Worm (Caenorhabditis elegans) whole organism, young adult: ENCODE measurements around the gene Y116A8C.23.

Source experiments
- B0035.1 ChIP-seq: sonication (generic microtip); optimal IDR thresholded peaks from 2 replicates; lab custom pipeline; 2016; ENCODE audit warnings: missing genetic modification characterization, mild to moderate bottlenecking, missing compliant biosample characterization, missing genotype, missing genetic modification reagents
- B0261.1 ChIP-seq: sonication (generic microtip); optimal IDR thresholded peaks from 2 replicates; lab custom pipeline; 2016; ENCODE audit warnings: mild to moderate bottlenecking, missing genetic modification characterization, moderate library complexity, missing compliant biosample characterization
- B0336.3 ChIP-seq: fragments of 200-800 bp; sonication (Bioruptor generic); IDR thresholded peaks from 2 replicates; pipeline ENCODE4 v1.3.6; 2022; ENCODE audit warnings: missing genetic modification characterization, missing compliant biosample characterization
- C06A6.2 ChIP-seq: fragments of 200-800 bp; sonication (Bioruptor generic); conservative IDR thresholded peaks from 2 replicates; pipeline ENCODE4 v1.3.6; 2022; ENCODE audit warnings: missing genetic modification characterization, missing compliant biosample characterization
- D2030.7 ChIP-seq: fragments of 200-800 bp; sonication (Bioruptor generic); IDR thresholded peaks from 2 replicates; pipeline ENCODE4 v1.3.6; 2022; ENCODE audit warnings: missing genetic modification reagents, missing genetic modification characterization, missing compliant biosample characterization
- F33H1.4 ChIP-seq: fragments of 200-800 bp; sonication (Bioruptor generic); IDR thresholded peaks from 2 replicates; pipeline ENCODE4 v1.3.6; 2022; ENCODE audit warnings: missing genetic modification reagents, missing genetic modification characterization, missing compliant biosample characterization
- F49E8.2 ChIP-seq: sonication (generic microtip); optimal IDR thresholded peaks from 3 replicates; lab custom pipeline; 2017; ENCODE audit warnings: missing genetic modification characterization, mild to moderate bottlenecking, missing compliant biosample characterization, antibody characterized with exemption, moderate library complexity; ENCODE audit not compliant: insufficient read depth
- F52B5.7 ChIP-seq: sonication (generic microtip); optimal IDR thresholded peaks from 2 replicates; lab custom pipeline; 2016; ENCODE audit warnings: mild to moderate bottlenecking, missing genetic modification characterization, missing compliant biosample characterization
- F55B11.4 ChIP-seq: sonication (generic microtip); optimal IDR thresholded peaks from 2 replicates; lab custom pipeline; 2016; ENCODE audit warnings: missing compliant biosample characterization, missing genetic modification characterization, borderline replicate concordance; ENCODE audit not compliant: insufficient read depth
- K11D2.4 ChIP-seq: fragments of 200-800 bp; sonication (Bioruptor generic); IDR thresholded peaks from 2 replicates; pipeline ENCODE4 v1.3.6; 2022; ENCODE audit warnings: missing genetic modification reagents, missing genetic modification characterization, missing compliant biosample characterization
- Y53G8AR.9 ChIP-seq: fragments of 200-800 bp; sonication (Bioruptor generic); conservative IDR thresholded peaks from 2 replicates; pipeline ENCODE4 v1.3.6; 2022; ENCODE audit warnings: missing genetic modification reagents, missing genetic modification characterization, missing compliant biosample characterization
- Y67H2A.10 ChIP-seq: fragments of 200-800 bp; sonication (Bioruptor generic); conservative IDR thresholded peaks from 2 replicates; pipeline ENCODE4 v1.3.6; 2022; ENCODE audit warnings: missing genetic modification reagents, missing genetic modification characterization, missing compliant biosample characterization
- aptf-2 ChIP-seq: fragments of 200-800 bp; sonication (Bioruptor generic); conservative IDR thresholded peaks from 2 replicates; pipeline ENCODE4 v1.3.6; 2022; ENCODE audit warnings: missing genetic modification reagents, missing genetic modification characterization, missing compliant biosample characterization
- attf-5 ChIP-seq: fragments of 200-800 bp; sonication (Bioruptor generic); optimal IDR thresholded peaks from 2 replicates; lab custom pipeline; 2018; ENCODE audit warnings: mild to moderate bottlenecking, missing genetic modification characterization, missing compliant biosample characterization
- attf-6 ChIP-seq: fragments of 200-800 bp; sonication (Bioruptor generic); IDR thresholded peaks from 2 replicates; pipeline ENCODE4 v1.3.6; 2022; ENCODE audit warnings: missing genetic modification reagents, missing genetic modification characterization, missing compliant biosample characterization
- bed-1 ChIP-seq: fragments of 200-800 bp; sonication (Bioruptor generic); IDR thresholded peaks from 2 replicates; pipeline ENCODE4 v1.3.6; 2022; ENCODE audit warnings: missing genetic modification reagents, missing genetic modification characterization, missing compliant biosample characterization
- bed-2 ChIP-seq: fragments of 200-800 bp; sonication (Bioruptor generic); IDR thresholded peaks from 2 replicates; pipeline ENCODE4 v1.3.6; 2022; ENCODE audit warnings: missing genetic modification reagents, missing genetic modification characterization, missing compliant biosample characterization
- ceh-79 ChIP-seq: sonication (generic microtip); optimal IDR thresholded peaks from 2 replicates; lab custom pipeline; 2017; ENCODE audit warnings: mild to moderate bottlenecking, missing genetic modification characterization, missing compliant biosample characterization
- dpl-1 ChIP-seq: fragments of 150-350 bp; optimal IDR thresholded peaks from 2 replicates; lab custom pipeline; 2014; ENCODE audit warnings: missing biosample characterization, missing genetic modification reagents, missing genetic modification characterization
- ets-4 ChIP-seq: fragments of 200-800 bp; sonication (Bioruptor generic); optimal IDR thresholded peaks from 2 replicates; lab custom pipeline; 2018; ENCODE audit warnings: mild to moderate bottlenecking, missing genetic modification characterization, missing compliant biosample characterization
- hlh-26 ChIP-seq: fragments of 200-800 bp; sonication (Bioruptor generic); conservative IDR thresholded peaks from 2 replicates; pipeline ENCODE4 v1.3.6; 2022; ENCODE audit warnings: missing genetic modification reagents, missing genetic modification characterization, missing compliant biosample characterization
- hmg-1.2 ChIP-seq: fragments of 200-800 bp; sonication (Bioruptor generic); IDR thresholded peaks from 2 replicates; pipeline ENCODE4 v1.3.6; 2022; ENCODE audit warnings: missing genetic modification reagents, missing genetic modification characterization, missing compliant biosample characterization
- lag-1 ChIP-seq: fragments of 200-800 bp; sonication (Bioruptor generic); IDR thresholded peaks from 2 replicates; pipeline ENCODE4 v1.3.6; 2022; ENCODE audit warnings: missing genetic modification reagents, missing genetic modification characterization, missing compliant biosample characterization
- let-607 ChIP-seq, 2 experiments: fragments of 200-800 bp in 1 of 2; sonication (Bioruptor generic) in 1 of 2; sonication (generic microtip) in 1 of 2; optimal IDR thresholded peaks; 2 replicates each; lab custom pipeline; 2016 to 2018; ENCODE audit warnings: mild to moderate bottlenecking in 2 of 2, missing compliant biosample characterization in 2 of 2, missing genetic modification characterization in 2 of 2, moderate library complexity in 2 of 2, missing genotype in 1 of 2
- lin-35 ChIP-seq, 3 experiments: fragments of 150-350 bp in 2 of 3; sonication (generic microtip) in 1 of 3; optimal IDR thresholded peaks; 2 replicates each; lab custom pipeline; 2014 to 2018; ENCODE audit warnings: missing biosample characterization in 3 of 3, missing genetic modification characterization in 3 of 3, missing genetic modification reagents in 3 of 3
- lin-54 ChIP-seq: fragments of 200-800 bp; sonication (Bioruptor generic); optimal IDR thresholded peaks from 2 replicates; lab custom pipeline; 2018; ENCODE audit warnings: mild to moderate bottlenecking, missing genetic modification characterization, missing compliant biosample characterization
- madf-6 ChIP-seq: fragments of 200-800 bp; sonication (Bioruptor generic); IDR thresholded peaks from 2 replicates; pipeline ENCODE4 v1.3.6; 2022; ENCODE audit warnings: missing genetic modification reagents, missing genetic modification characterization, missing compliant biosample characterization
- mcd-1 ChIP-seq: fragments of 200-800 bp; sonication (Bioruptor generic); IDR thresholded peaks from 2 replicates; pipeline ENCODE4 v1.3.6; 2022; ENCODE audit warnings: missing genetic modification reagents, missing genetic modification characterization, missing compliant biosample characterization
- nfya-2 ChIP-seq: fragments of 200-800 bp; sonication (Bioruptor generic); IDR thresholded peaks from 2 replicates; pipeline ENCODE4 v1.3.6; 2022; ENCODE audit warnings: missing genetic modification reagents, missing genetic modification characterization, missing compliant biosample characterization
- nfyb-1 ChIP-seq: fragments of 200-800 bp; sonication (Bioruptor generic); IDR thresholded peaks from 2 replicates; pipeline ENCODE4 v1.3.6; 2022; ENCODE audit warnings: missing genetic modification reagents, missing genetic modification characterization, missing compliant biosample characterization
- nhr-90 ChIP-seq: sonication (generic microtip); optimal IDR thresholded peaks from 2 replicates; lab custom pipeline; 2016; ENCODE audit warnings: missing genotype, mild to moderate bottlenecking, missing genetic modification characterization, missing compliant biosample characterization
- rcor-1 ChIP-seq: fragments of 200-800 bp; sonication (Bioruptor generic); IDR thresholded peaks from 2 replicates; pipeline ENCODE4 v1.3.6; 2022; ENCODE audit warnings: missing genetic modification reagents, missing genetic modification characterization, missing compliant biosample characterization
- rpc-1 ChIP-seq, 2 experiments: fragments of 150-350 bp in 1 of 2; sonication (generic microtip) in 1 of 2; optimal IDR thresholded peaks; 2 replicates each; lab custom pipeline; 2014 to 2018; ENCODE audit warnings: missing biosample characterization in 1 of 2, missing genetic modification characterization in 1 of 2, missing genetic modification reagents in 1 of 2, missing genotype in 1 of 2
- sdz-38 ChIP-seq: sonication (generic microtip); optimal IDR thresholded peaks from 2 replicates; lab custom pipeline; 2016; ENCODE audit warnings: missing genotype, missing genetic modification characterization, missing compliant biosample characterization
- snpc-1.1 ChIP-seq: sonication (generic microtip); optimal IDR thresholded peaks from 2 replicates; lab custom pipeline; 2017; ENCODE audit warnings: missing genetic modification characterization, mild to moderate bottlenecking, missing compliant biosample characterization, antibody characterized with exemption, moderate library complexity, missing genotype, missing genetic modification reagents; ENCODE audit not compliant: insufficient read depth
- snpc-4 ChIP-seq, 5 experiments: fragments of 150-350 bp in 1 of 5; sonication (generic microtip) in 4 of 5; optimal IDR thresholded peaks; 2 replicates each; lab custom pipeline; 2014 to 2018; ENCODE audit warnings: missing genetic modification characterization in 5 of 5, missing biosample characterization in 3 of 5, antibody characterized with exemption in 2 of 5, mild to moderate bottlenecking in 2 of 5, missing compliant biosample characterization in 2 of 5, missing genotype in 2 of 5, moderate library complexity in 2 of 5, missing genetic modification reagents in 1 of 5
- somi-1 ChIP-seq: fragments of 200-800 bp; sonication (Bioruptor generic); optimal IDR thresholded peaks from 2 replicates; lab custom pipeline; 2018; ENCODE audit warnings: mild to moderate bottlenecking, missing genetic modification characterization, missing compliant biosample characterization
- sptf-2 ChIP-seq: fragments of 200-800 bp; sonication (Bioruptor generic); optimal IDR thresholded peaks from 2 replicates; lab custom pipeline; 2018; ENCODE audit warnings: mild to moderate bottlenecking, missing genetic modification characterization, missing compliant biosample characterization
- tbp1 ChIP-seq: fragments of 200-800 bp; sonication (Bioruptor generic); optimal IDR thresholded peaks from 2 replicates; lab custom pipeline; 2018; ENCODE audit warnings: mild to moderate bottlenecking, missing genetic modification characterization, missing compliant biosample characterization
- tlf-1 ChIP-seq: fragments of 200-800 bp; sonication (Bioruptor generic); optimal IDR thresholded peaks from 2 replicates; lab custom pipeline; 2018; ENCODE audit warnings: mild to moderate bottlenecking, missing genetic modification characterization, missing compliant biosample characterization
- unc-62 ChIP-seq: fragments of 150-350 bp; optimal IDR thresholded peaks from 2 replicates; lab custom pipeline; 2014; ENCODE audit warnings: missing biosample characterization, missing genetic modification reagents, missing genetic modification characterization
- zim-3 ChIP-seq: sonication (generic microtip); optimal IDR thresholded peaks from 2 replicates; lab custom pipeline; 2017; ENCODE audit warnings: mild to moderate bottlenecking, missing genetic modification characterization, moderate library complexity, missing compliant biosample characterization
- ztf-25 ChIP-seq: fragments of 200-800 bp; sonication (Bioruptor generic); IDR thresholded peaks from 2 replicates; pipeline ENCODE4 v1.3.6; 2022; ENCODE audit warnings: missing genetic modification reagents, missing genetic modification characterization, missing compliant biosample characterization
- ztf-26 ChIP-seq: sonication (generic microtip); optimal IDR thresholded peaks from 2 replicates; lab custom pipeline; 2017; ENCODE audit warnings: missing genetic modification characterization, missing compliant biosample characterization
- ztf-6 ChIP-seq: fragments of 200-800 bp; sonication (Bioruptor generic); IDR thresholded peaks from 2 replicates; pipeline ENCODE4 v1.3.6; 2022; ENCODE audit warnings: missing genetic modification reagents, missing genetic modification characterization, missing compliant biosample characterization

The Y116A8C.23 gene

ce11 chrIV:17087384-17088099 lies 34.2 kb downstream of the Y116A8C.23 start, which contains the start of the genes snx-13 and snr-1 (continued):
- peak; percentile 4 for TF ChIP-seq snpc-1.1 (tag; lab: Kevin White, UChicago)
- peak; percentile 57; the same call in 1 of the 2 replicates for TF ChIP-seq ztf-6 (GFP tag; lab: Robert Waterston, UW)
- TF ChIP-seq snpc-4 (GFP tag; optimal IDR thresholded peaks at IDR 0.05; lab: Kevin White, UChicago) = peak; percentile 73
- peak; percentile 36 to 91 (median 73) for TF ChIP-seq snpc-4 (tag; optimal IDR thresholded peaks at IDR 0.05; lab: Kevin White, UChicago)
- TF ChIP-seq ztf-25 = no peak
- TF ChIP-seq sdz-38 = no peak
- TF ChIP-seq rpc-1 (optimal IDR thresholded peaks at IDR 0.05; lab: Kevin White, UChicago) = no peak
- TF ChIP-seq rpc-1 (tag; optimal IDR thresholded peaks at IDR 0.05; lab: Kevin White, UChicago) = no peak
- no peak for TF ChIP-seq ceh-79 (tag; lab: Kevin White, UChicago)
- TF ChIP-seq tbp1 = peak; percentile 71
- peak; percentile 64 for TF ChIP-seq F49E8.2 (tag; lab: Kevin White, UChicago)
- TF ChIP-seq sptf-2 (GFP tag; lab: Kevin White, UChicago) = no peak
- TF ChIP-seq lag-1 = no peak
- TF ChIP-seq mcd-1 (GFP tag; lab: Robert Waterston, UW) = peak; percentile 96
- TF ChIP-seq nfya-2 = no peak
- peak; percentile 34 for TF ChIP-seq tlf-1
- TF ChIP-seq F55B11.4 (tag; lab: Kevin White, UChicago) = no peak
- peak; percentile 24 for TF ChIP-seq somi-1 (GFP tag; lab: Kevin White, UChicago)
- TF ChIP-seq bed-2 = peak; percentile 77
- no peak for TF ChIP-seq bed-1
- no peak for TF ChIP-seq ztf-26 (tag; lab: Kevin White, UChicago)
- TF ChIP-seq aptf-2 = peak; percentile 80
- TF ChIP-seq F33H1.4 (GFP tag; lab: Robert Waterston, UW) = 0 out of 2 replicates have a peak, but pooled peaks have one; percentile 18
- no peak; the same call in 1 of the 2 replicates for TF ChIP-seq K11D2.4 (GFP tag; lab: Robert Waterston, UW)
- no peak for TF ChIP-seq ets-4
- no peak for TF ChIP-seq nhr-90 (tag; lab: Kevin White, UChicago)
- TF ChIP-seq attf-5 (GFP tag; lab: Kevin White, UChicago) = peak; percentile 96
- no peak for TF ChIP-seq unc-62
- TF ChIP-seq Y67H2A.10 (GFP tag; lab: Robert Waterston, UW) = no peak
- TF ChIP-seq hmg-1.2 (GFP tag; lab: Robert Waterston, UW) = peak; percentile 52; the same call in 1 of the 2 replicates
- TF ChIP-seq lin-35 (GFP tag; optimal IDR thresholded peaks at IDR 0.05; lab: Kevin White, UChicago) = peak in 1 of 3 experiments; percentile 64
- no peak for TF ChIP-seq B0035.1 (tag; lab: Kevin White, UChicago)
- TF ChIP-seq let-607 (tag; optimal IDR thresholded peaks at IDR 0.05; lab: Kevin White, UChicago) = peak in 1 of 2 experiments; percentile 59
- peak; percentile 57; the same call in 1 of the 2 replicates for TF ChIP-seq nfyb-1 (GFP tag; lab: Robert Waterston, UW)
- TF ChIP-seq, all 124 proteins: peak for 58

- peak; percentile 38; the same call in 1 of the 2 replicates for TF ChIP-seq rcor-1
- TF ChIP-seq D2030.7 (GFP tag; lab: Robert Waterston, UW) = 0 out of 2 replicates have a peak, but pooled peaks have one; percentile 39
- no peak for TF ChIP-seq B0261.1
- no peak for TF ChIP-seq C06A6.2
- peak; percentile 57 for TF ChIP-seq zim-3
- TF ChIP-seq madf-6 (GFP tag; lab: Robert Waterston, UW) = peak; percentile 39; the same call in 1 of the 2 replicates
- TF ChIP-seq hmg-1.2 (GFP tag; lab: Robert Waterston, UW) = peak; percentile 23; the same call in 1 of the 2 replicates
- TF ChIP-seq Y53G8AR.9 (GFP tag; lab: Robert Waterston, UW) = peak; percentile 76
- peak; percentile 68; the same call in 1 of the 2 replicates for TF ChIP-seq B0336.3 (GFP tag; lab: Robert Waterston, UW)
- TF ChIP-seq dpl-1 (GFP tag; lab: Kevin White, UChicago) = no peak
- TF ChIP-seq lin-54 (GFP tag; lab: Kevin White, UChicago) = peak; percentile 7
- TF ChIP-seq attf-6 (GFP tag; lab: Robert Waterston, UW) = peak; percentile 92
- TF ChIP-seq F52B5.7 = peak; percentile 39
- peak; percentile 45 for TF ChIP-seq snpc-4 (GFP tag; optimal IDR thresholded peaks at IDR 0.05; lab: Kevin White, UChicago)
- TF ChIP-seq snpc-4 (tag; optimal IDR thresholded peaks at IDR 0.05; lab: Kevin White, UChicago) = peak in 1 of 4 experiments; percentile 88
- TF ChIP-seq hlh-26 (GFP tag; lab: Robert Waterston, UW) = 0 out of 2 replicates have a peak, but pooled peaks have one; percentile 29
Observed at ce11 chrIV:17088849-17089248, 35.5 kb downstream of the Y116A8C.23 start, which contains the start of gene Y116A8C.43. Gene Y116A8C.43 (plus strand): TSS chrIV:17088851.
